Worm (Caenorhabditis elegans) whole organism, L3 larva: ENCODE measurements around the gene srh-128.

ENCODE experiments used
- R02D3.7 ChIP-seq: fragments of 150-350 bp; optimal IDR thresholded peaks from 2 replicates; lab custom pipeline; 2014; ENCODE audit warnings: missing biosample characterization, missing genetic modification characterization
- ama-1 ChIP-seq: fragments of 150-350 bp; optimal IDR thresholded peaks from 2 replicates; lab custom pipeline; 2018
- daf-12 ChIP-seq: fragments of 150-350 bp; optimal IDR thresholded peaks from 2 replicates; lab custom pipeline; 2014; ENCODE audit warnings: missing biosample characterization, missing genetic modification reagents, missing genetic modification characterization
- eor-1 ChIP-seq, 2 experiments: fragments of 150-350 bp; optimal IDR thresholded peaks; 2 replicates each; lab custom pipeline; 2014 to 2018; ENCODE audit warnings: missing biosample characterization in 2 of 2, missing genetic modification characterization in 2 of 2
- lin-39 ChIP-seq: fragments of 150-350 bp; optimal IDR thresholded peaks from 2 replicates; lab custom pipeline; 2018; ENCODE audit warnings: missing biosample characterization, missing genetic modification reagents, missing genetic modification characterization
- mdl-1 ChIP-seq: fragments of 150-350 bp; optimal IDR thresholded peaks from 2 replicates; lab custom pipeline; 2014; ENCODE audit warnings: missing biosample characterization, missing genetic modification characterization
- nhr-28 ChIP-seq: fragments of 150-350 bp; optimal IDR thresholded peaks from 2 replicates; lab custom pipeline; 2014; ENCODE audit warnings: missing biosample characterization, missing genetic modification characterization
- unc-62 ChIP-seq: fragments of 150-350 bp; sonication (generic microtip); optimal IDR thresholded peaks from 4 replicates; lab custom pipeline; 2014; ENCODE audit warnings: missing biosample characterization, missing genetic modification reagents, missing genetic modification characterization

ce11 chrII:2659364-2659763 is 45.7 kb downstream of the srh-128 start, which contains the start of gene gcy-21:
- TF ChIP-seq nhr-28 (tag; lab: Kevin White, UChicago) (no peak), daf-12 (tag; lab: Kevin White, UChicago) (no peak), eor-1 (tag; optimal IDR thresholded peaks at IDR 0.05; lab: Kevin White, UChicago) (no peak), mdl-1 (tag; lab: Kevin White, UChicago) (no peak), unc-62 (GFP tag; lab: Kevin White, UChicago) (no peak), ama-1 (no peak), R02D3.7 (no peak), lin-39 (tag; lab: Kevin White, UChicago) (no peak)
